Fruit fly (Drosophila melanogaster): ENCODE measurements around the gene CG43117.

Gene CG43117

dm6 chr3R:26442609-26443180 lies 11.9 kb upstream of the CG43117 start:
- TF ChIP-seq pan (optimal IDR thresholded peaks at IDR 0.05) (no peak), usp (GFP tag; optimal IDR thresholded peaks at IDR 0.05) (no peak), EcR (GFP tag; optimal IDR thresholded peaks at IDR 0.05) (no peak), CG8478 (optimal IDR thresholded peaks at IDR 0.05) (no peak), Dll (optimal IDR thresholded peaks at IDR 0.05) (no peak), psq (optimal IDR thresholded peaks at IDR 0.05) (no peak)

dm6 chr3R:26443343-26443742 lies 11.3 kb upstream of the CG43117 start:
- TF ChIP-seq CG8478 (optimal IDR thresholded peaks at IDR 0.05): no peak
- no peak for TF ChIP-seq Dll (optimal IDR thresholded peaks at IDR 0.05)
- no peak for TF ChIP-seq pan (optimal IDR thresholded peaks at IDR 0.05)
- TF ChIP-seq EcR (GFP tag; optimal IDR thresholded peaks at IDR 0.05): no peak

- TF ChIP-seq EcR (GFP tag; optimal IDR thresholded peaks at IDR 0.05) (no peak), Dll (optimal IDR thresholded peaks at IDR 0.05) (no peak), psq (optimal IDR thresholded peaks at IDR 0.05) (no peak), pan (optimal IDR thresholded peaks at IDR 0.05) (no peak), CG8478 (optimal IDR thresholded peaks at IDR 0.05) (no peak), usp (GFP tag; optimal IDR thresholded peaks at IDR 0.05) (no peak)
Measured at dm6 chr3R:26443875-26444511, 10.6 kb upstream of the CG43117 start.

DNA sequence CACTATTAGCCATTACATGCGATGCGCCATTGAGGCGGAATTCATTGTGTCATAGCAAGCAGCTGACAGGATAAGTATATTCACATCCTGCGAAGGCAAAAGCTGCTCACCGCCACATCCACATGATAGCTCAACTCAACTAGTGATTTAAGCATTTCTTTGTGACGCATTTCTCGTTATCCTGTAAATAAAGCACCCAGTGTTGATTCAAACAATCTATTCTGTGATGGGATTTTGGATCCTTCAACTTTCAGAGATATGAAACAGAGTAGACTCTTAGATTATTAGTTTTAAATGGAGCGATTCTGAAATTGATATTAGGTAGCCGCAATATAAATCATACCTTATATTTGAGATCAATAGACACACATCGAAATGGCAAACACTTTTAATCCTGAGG lies 5.8 kb upstream of the CG43117 start, which contains the start of gene Hex-t1:
Hex-t1 (plus strand) TSS at position 301 of the 400 bp plus-strand sequence.
- TF ChIP-seq EcR (GFP tag; optimal IDR thresholded peaks at IDR 0.05): no peak
- no peak for TF ChIP-seq Dll (optimal IDR thresholded peaks at IDR 0.05)

DNA sequence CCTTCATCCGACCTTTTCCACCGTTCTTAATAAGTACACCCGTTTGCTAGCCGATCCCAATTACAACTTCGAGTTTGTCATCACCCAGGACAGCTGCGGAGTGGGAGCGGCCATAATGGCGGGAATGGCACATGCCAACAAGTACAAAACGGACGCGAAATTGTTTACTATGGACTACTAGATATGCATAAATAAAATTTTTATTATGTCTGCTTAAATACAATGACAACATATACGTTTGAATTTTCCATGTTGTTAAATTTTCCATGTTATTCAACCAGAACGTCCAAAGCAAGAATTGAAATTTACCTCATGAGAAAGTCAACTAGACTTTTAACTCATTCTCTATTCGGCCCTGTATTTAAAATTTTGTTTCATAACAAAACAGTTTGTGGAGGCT lies 4.2 kb upstream of the CG43117 start, which contains the start of gene Hex-t2:
Hex-t2 (plus strand) TSS at position 301 of the 400 bp plus-strand sequence.
- TF ChIP-seq Dll (optimal IDR thresholded peaks at IDR 0.05) (no peak), pan (optimal IDR thresholded peaks at IDR 0.05) (no peak), usp (GFP tag; optimal IDR thresholded peaks at IDR 0.05) (no peak), psq (optimal IDR thresholded peaks at IDR 0.05) (no peak), CG8478 (optimal IDR thresholded peaks at IDR 0.05) (no peak), EcR (GFP tag; optimal IDR thresholded peaks at IDR 0.05) (no peak)

DNA sequence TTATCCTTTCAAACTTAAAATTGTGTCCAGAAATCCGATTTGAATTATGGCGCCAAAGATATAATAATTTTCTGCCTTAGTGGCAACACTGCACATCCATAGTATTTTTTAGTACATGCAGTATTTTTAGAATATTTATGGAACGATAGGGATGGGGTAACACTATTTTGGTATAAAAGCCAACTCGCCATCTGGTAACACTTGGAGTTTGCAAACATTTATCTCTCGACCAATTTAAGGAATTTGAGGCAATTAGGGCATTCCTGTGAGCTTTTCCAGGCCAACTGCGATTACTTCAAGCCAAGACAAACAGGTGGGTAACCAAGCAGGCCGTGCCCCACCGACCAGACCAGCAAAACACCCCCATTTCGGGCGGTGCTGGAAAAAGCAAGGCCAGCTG lies 2.2 kb upstream of the CG43117 start, which contains the start of gene CG5447:
CG5447 (plus strand) TSS at position 190 of the 400 bp plus-strand sequence.
- TF ChIP-seq Dll (optimal IDR thresholded peaks at IDR 0.05): no peak
- no peak for TF ChIP-seq usp (GFP tag; optimal IDR thresholded peaks at IDR 0.05)
- no peak for TF ChIP-seq EcR (GFP tag; optimal IDR thresholded peaks at IDR 0.05)
- no peak for TF ChIP-seq pan (optimal IDR thresholded peaks at IDR 0.05)

DNA sequence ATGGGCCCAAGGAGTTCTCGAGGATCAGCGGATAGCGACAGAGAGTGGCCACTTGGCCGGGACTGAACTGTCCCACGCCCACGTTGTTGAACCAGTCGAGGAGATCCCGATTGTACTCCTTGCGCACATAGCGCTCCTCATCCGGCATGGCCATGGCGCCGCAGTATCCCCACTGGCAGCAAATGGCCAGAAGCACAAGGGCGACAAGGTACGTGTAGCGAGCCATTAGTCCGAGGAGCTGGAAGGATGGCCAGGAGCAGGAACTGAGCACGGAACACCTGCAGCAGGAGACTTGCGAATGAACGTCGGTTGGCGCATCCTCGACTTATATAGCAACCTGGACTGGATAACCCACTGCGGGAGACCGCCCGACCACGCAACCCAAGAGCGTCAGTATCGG lies 1.2 kb downstream of the CG43117 start, which contains the start of gene Pdf:
Pdf (minus strand) TSS at position 304 of the 400 bp plus-strand sequence.
- TF ChIP-seq usp (GFP tag; optimal IDR thresholded peaks at IDR 0.05): no peak
- TF ChIP-seq psq (optimal IDR thresholded peaks at IDR 0.05): no peak
- no peak for TF ChIP-seq pan (optimal IDR thresholded peaks at IDR 0.05)
- no peak for TF ChIP-seq Dll (optimal IDR thresholded peaks at IDR 0.05)
- TF ChIP-seq EcR (GFP tag; optimal IDR thresholded peaks at IDR 0.05): no peak
- TF ChIP-seq CG8478 (optimal IDR thresholded peaks at IDR 0.05): no peak

- TF ChIP-seq pan (optimal IDR thresholded peaks at IDR 0.05): no peak
- no peak for TF ChIP-seq psq (optimal IDR thresholded peaks at IDR 0.05)
- TF ChIP-seq usp (GFP tag; optimal IDR thresholded peaks at IDR 0.05): no peak
- no peak for TF ChIP-seq EcR (GFP tag; optimal IDR thresholded peaks at IDR 0.05)
- no peak for TF ChIP-seq CG8478 (optimal IDR thresholded peaks at IDR 0.05)
- TF ChIP-seq Dll (optimal IDR thresholded peaks at IDR 0.05): no peak
Measured at dm6 chr3R:26456577-26456976, 2.0 kb downstream of the CG43117 start, which contains the start of gene CG14237. Gene CG14237, plus strand, starts transcription at chr3R:26456877.

dm6 chr3R:26457949-26458348 lies 3.4 kb downstream of the CG43117 start, which contains the start of gene CG14238:
Gene CG14238, plus strand, starts transcription at chr3R:26458249.
- TF ChIP-seq pan (optimal IDR thresholded peaks at IDR 0.05) (no peak), EcR (GFP tag; optimal IDR thresholded peaks at IDR 0.05) (no peak), CG8478 (optimal IDR thresholded peaks at IDR 0.05) (no peak), Dll (optimal IDR thresholded peaks at IDR 0.05) (no peak), usp (GFP tag; optimal IDR thresholded peaks at IDR 0.05) (no peak), psq (optimal IDR thresholded peaks at IDR 0.05) (no peak)

dm6 chr3R:26461226-26461805 lies 6.7 kb downstream of the CG43117 start, which contains the start of gene CG5455:
Gene CG5455, plus strand, starts transcription at chr3R:26461527.
- no peak for TF ChIP-seq Dll (optimal IDR thresholded peaks at IDR 0.05)
- no peak for TF ChIP-seq psq (optimal IDR thresholded peaks at IDR 0.05)
- TF ChIP-seq EcR (GFP tag; optimal IDR thresholded peaks at IDR 0.05): no peak
- no peak for TF ChIP-seq pan (optimal IDR thresholded peaks at IDR 0.05)
- no peak for TF ChIP-seq CG8478 (optimal IDR thresholded peaks at IDR 0.05)
- no peak for TF ChIP-seq usp (GFP tag; optimal IDR thresholded peaks at IDR 0.05)

- TF ChIP-seq psq (optimal IDR thresholded peaks at IDR 0.05): no peak
- TF ChIP-seq Dll (optimal IDR thresholded peaks at IDR 0.05): peak; percentile 15
- TF ChIP-seq CG8478 (optimal IDR thresholded peaks at IDR 0.05): no peak
- TF ChIP-seq pan (optimal IDR thresholded peaks at IDR 0.05): no peak
Measured at dm6 chr3R:26462173-26462959, 7.8 kb downstream of the CG43117 start.

dm6 chr3R:26463146-26463545 lies 8.6 kb downstream of the CG43117 start:
- TF ChIP-seq psq (optimal IDR thresholded peaks at IDR 0.05): no peak
- no peak for TF ChIP-seq pan (optimal IDR thresholded peaks at IDR 0.05)
- TF ChIP-seq usp (GFP tag; optimal IDR thresholded peaks at IDR 0.05): no peak
- no peak for TF ChIP-seq CG8478 (optimal IDR thresholded peaks at IDR 0.05)

Measured in whole organism.